Worm (Caenorhabditis elegans) whole organism, mixed stage, embryonic: Measurements from ENCODE around the gene frm-10.

ENCODE experiments used
- blmp-1 ChIP-seq: fragments of 150-350 bp; optimal IDR thresholded peaks from 2 replicates; lab custom pipeline; 2014; ENCODE audit warnings: missing biosample characterization, missing genetic modification characterization
- ces-1 ChIP-seq: fragments of 150-350 bp; optimal IDR thresholded peaks from 2 replicates; lab custom pipeline; 2014; ENCODE audit warnings: missing biosample characterization, missing genetic modification reagents, missing genetic modification characterization
- cnd-1 ChIP-seq: fragments of 200-800 bp; sonication (Bioruptor generic); optimal IDR thresholded peaks from 2 replicates; lab custom pipeline; 2018; ENCODE audit warnings: mild to moderate bottlenecking, missing genetic modification characterization, missing compliant biosample characterization
- elt-1 ChIP-seq: sonication (generic microtip); optimal IDR thresholded peaks from 2 replicates; lab custom pipeline; 2017; ENCODE audit warnings: missing genetic modification characterization, mild to moderate bottlenecking, missing compliant biosample characterization, antibody characterized with exemption, moderate library complexity, borderline replicate concordance; ENCODE audit not compliant: insufficient read depth
- lin-13 ChIP-seq: fragments of 150-350 bp; optimal IDR thresholded peaks from 2 replicates; lab custom pipeline; 2014; ENCODE audit warnings: missing biosample characterization, missing genetic modification characterization
- lsy-2 ChIP-seq: fragments of 150-350 bp; optimal IDR thresholded peaks from 2 replicates; lab custom pipeline; 2014; ENCODE audit warnings: missing biosample characterization, missing genetic modification characterization
- mep-1 ChIP-seq: fragments of 150-350 bp; optimal IDR thresholded peaks from 2 replicates; lab custom pipeline; 2017; ENCODE audit warnings: missing biosample characterization, missing genetic modification reagents, missing genetic modification characterization, inconsistent platforms
- nhr-76 ChIP-seq: sonication (generic microtip); optimal IDR thresholded peaks from 2 replicates; lab custom pipeline; 2017; ENCODE audit warnings: missing biosample characterization, missing genetic modification characterization
- sem-2 ChIP-seq: fragments of 200-800 bp; sonication (Bioruptor generic); optimal IDR thresholded peaks from 2 replicates; lab custom pipeline; 2018; ENCODE audit warnings: mild to moderate bottlenecking, missing genetic modification characterization, missing compliant biosample characterization
- snpc-4 ChIP-seq: fragments of 150-350 bp; optimal IDR thresholded peaks from 2 replicates; lab custom pipeline; 2014; ENCODE audit warnings: missing biosample characterization, missing genetic modification characterization
- unc-62 ChIP-seq: fragments of 150-350 bp; optimal IDR thresholded peaks from 2 replicates; lab custom pipeline; 2014; ENCODE audit warnings: missing biosample characterization, missing genetic modification reagents, missing genetic modification characterization
- zip-8 ChIP-seq: fragments of 150-350 bp; optimal IDR thresholded peaks from 2 replicates; lab custom pipeline; 2014; ENCODE audit warnings: missing biosample characterization, missing genetic modification characterization
- ztf-11 ChIP-seq: fragments of 150-350 bp; optimal IDR thresholded peaks from 2 replicates; lab custom pipeline; 2014; ENCODE audit warnings: missing biosample characterization, missing genetic modification characterization

DNA sequence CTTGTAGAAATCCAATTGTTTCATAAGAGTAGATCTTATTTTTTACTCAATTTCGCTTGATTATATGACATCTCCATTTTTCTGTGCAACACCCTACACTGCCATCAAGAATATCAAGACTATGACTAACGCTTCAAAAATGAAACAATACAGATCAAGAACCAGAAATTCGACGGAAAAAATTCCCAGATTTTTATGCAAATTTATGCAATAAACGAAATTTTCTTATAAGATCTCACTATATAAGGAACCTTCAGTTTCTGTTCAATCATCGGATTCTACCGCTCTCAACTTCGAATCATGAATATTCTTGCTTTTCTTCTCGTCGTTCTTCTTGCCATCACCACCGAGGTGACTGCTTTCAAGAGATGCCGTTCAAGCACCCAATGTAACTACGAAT, 43.3 kb downstream of the frm-10 start, which contains the start of gene R11G10.4:
- TF ChIP-seq ces-1 (GFP tag; lab: Kevin White, UChicago) (no peak), unc-62 (no peak), zip-8 (tag; lab: Kevin White, UChicago) (no peak), cnd-1 (tag; lab: Kevin White, UChicago) (no peak), lin-13 (tag; lab: Kevin White, UChicago) (no peak), ztf-11 (no peak), mep-1 (tag; lab: Kevin White, UChicago) (no peak), nhr-76 (no peak), lsy-2 (tag; lab: Kevin White, UChicago) (no peak), blmp-1 (tag; lab: Kevin White, UChicago) (no peak), snpc-4 (tag; lab: Kevin White, UChicago) (no peak), sem-2 (no peak), elt-1 (tag; lab: Kevin White, UChicago) (no peak)
